Fruit fly (Drosophila melanogaster): ENCODE results near the gene CG43056.

The CG43056 gene

DNA sequence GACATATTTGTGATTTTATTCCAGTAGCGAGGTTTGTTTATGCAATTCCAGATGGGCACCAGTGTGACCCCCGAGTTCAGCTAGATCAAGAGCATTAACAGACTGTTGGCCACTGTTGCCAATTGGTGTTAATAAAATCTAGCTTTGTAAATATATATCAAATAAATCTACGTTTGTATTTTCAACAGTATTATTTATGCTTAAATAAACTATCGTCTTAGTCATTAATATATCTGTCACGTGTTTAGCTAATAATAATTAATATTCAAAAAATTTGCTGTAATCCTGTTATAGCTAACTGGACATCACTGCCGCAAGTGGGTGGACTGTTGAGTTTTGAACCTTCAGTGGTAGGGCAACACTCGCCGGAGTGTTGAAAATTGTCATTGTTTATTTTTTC lies 22.0 kb downstream of the CG43056 start, which contains the start of the genes mRpL27 and CG15435 (continued):
- TF ChIP-seq CG18011 (GFP tag; optimal IDR thresholded peaks at IDR 0.05) (no peak), CG13296 (GFP tag; optimal IDR thresholded peaks at IDR 0.05) (peak; percentile 38), Max (GFP tag; optimal IDR thresholded peaks at IDR 0.05) (peak; percentile 53), CG8924 (tag; optimal IDR thresholded peaks at IDR 0.05) (peak; percentile 56), Hmr (GFP tag; optimal IDR thresholded peaks at IDR 0.05) (peak; percentile 44), ssp (GFP tag; IDR thresholded peaks at IDR 0.05) (no peak), tup (GFP tag; optimal IDR thresholded peaks at IDR 0.05) (no peak), Trl (optimal IDR thresholded peaks at IDR 0.05) (no peak), Trl (GFP tag; optimal IDR thresholded peaks at IDR 0.05) (no peak), wek (GFP tag; optimal IDR thresholded peaks at IDR 0.05) (no peak), sug (tag; optimal IDR thresholded peaks at IDR 0.05) (peak; percentile 60), Doc3 (GFP tag; IDR thresholded peaks at IDR 0.05; ENCODE audit: partially characterized antibody) (no peak), CG10543 (GFP tag; optimal IDR thresholded peaks at IDR 0.05) (peak; percentile 12), Bdp1 (GFP tag; optimal IDR thresholded peaks at IDR 0.05) (peak; percentile 14), CG16813 (GFP tag; IDR thresholded peaks at IDR 0.05; ENCODE audit: partially characterized antibody) (no peak), lov (optimal IDR thresholded peaks at IDR 0.05) (no peak), lov (GFP tag; IDR thresholded peaks at IDR 0.05) (no peak), cato (GFP tag; optimal IDR thresholded peaks at IDR 0.05; ENCODE audit: borderline replicate concordance) (peak; percentile 11), CG30431 (GFP tag; optimal IDR thresholded peaks at IDR 0.05) (no peak), HmgZ (tag; optimal IDR thresholded peaks at IDR 0.05) (peak; percentile 81), CG9932 (GFP tag; IDR thresholded peaks at IDR 0.05) (peak; percentile 48), shn (GFP tag; optimal IDR thresholded peaks at IDR 0.05) (no peak), unc-4 (GFP tag; IDR thresholded peaks at IDR 0.05; ENCODE audit: partially characterized antibody) (no peak), CG13894 (tag; optimal IDR thresholded peaks at IDR 0.05) (peak; percentile 31), Nf-YC (tag; optimal IDR thresholded peaks at IDR 0.05) (peak; percentile 45), CG6254 (GFP tag; optimal IDR thresholded peaks at IDR 0.05) (no peak), her (GFP tag; optimal IDR thresholded peaks at IDR 0.05) (no peak), ems (GFP tag; optimal IDR thresholded peaks at IDR 0.05) (peak; percentile 35), lab (GFP tag; optimal IDR thresholded peaks at IDR 0.05) (peak; percentile 35), Rx (GFP tag; IDR thresholded peaks at IDR 0.05) (0 out of 2 replicates have a peak, but pooled peaks have one; percentile 14), CG6175 (GFP tag; IDR thresholded peaks at IDR 0.05) (no peak), ase (GFP tag; IDR thresholded peaks at IDR 0.05) (no peak), cas (GFP tag; IDR thresholded peaks at IDR 0.05) (no peak), CG17829 (tag; optimal IDR thresholded peaks at IDR 0.05) (peak; percentile 59), CG31365 (tag; optimal IDR thresholded peaks at IDR 0.05) (no peak), CG32532 (GFP tag; IDR thresholded peaks at IDR 0.05) (peak; percentile 49), CG15269 (tag; optimal IDR thresholded peaks at IDR 0.05) (peak; percentile 49), BEAF-32 (GFP tag; optimal IDR thresholded peaks at IDR 0.05) (peak; percentile 35), PHDP (tag; optimal IDR thresholded peaks at IDR 0.05) (peak; percentile 45), disco-r (GFP tag; optimal IDR thresholded peaks at IDR 0.05) (no peak), gsb-n (tag; optimal IDR thresholded peaks at IDR 0.05) (peak; percentile 29), exex (tag; optimal IDR thresholded peaks at IDR 0.05) (no peak), run (tag; optimal IDR thresholded peaks at IDR 0.05) (no peak), Lim3 (GFP tag; IDR thresholded peaks at IDR 0.05) (no peak), Pdp1 (GFP tag; optimal IDR thresholded peaks at IDR 0.05) (peak in 1 of 2 experiments; percentile 95), C15 (GFP tag; IDR thresholded peaks at IDR 0.05) (no peak), CG3726 (GFP tag; IDR thresholded peaks at IDR 0.05) (no peak), ham (GFP tag; IDR thresholded peaks at IDR 0.05) (no peak), CG1529 (GFP tag; optimal IDR thresholded peaks at IDR 0.05) (no peak), pan (optimal IDR thresholded peaks at IDR 0.05) (no peak), pan (GFP tag; optimal IDR thresholded peaks at IDR 0.05 in 1 of 2, IDR thresholded peaks at IDR 0.05 in 1 of 2) (peak in 1 of 2 experiments; percentile 20), sima (GFP tag; optimal IDR thresholded peaks at IDR 0.05) (no peak)

All from whole organism, embryonic.